Worm (Caenorhabditis elegans) whole organism, L2 larva: ENCODE measurements around the gene bmy-1.

Experiments used
- C34F6.9 ChIP-seq: fragments of 150-350 bp; optimal IDR thresholded peaks from 2 replicates; lab custom pipeline; 2014; ENCODE audit warnings: missing biosample characterization, missing genetic modification characterization
- F13H6.1 ChIP-seq: sonication (generic microtip); optimal IDR thresholded peaks from 2 replicates; lab custom pipeline; 2016; ENCODE audit warnings: missing genetic modification characterization, missing compliant biosample characterization
- R02D3.7 ChIP-seq: fragments of 150-350 bp; optimal IDR thresholded peaks from 2 replicates; lab custom pipeline; 2014; ENCODE audit warnings: missing biosample characterization, missing genetic modification characterization
- ceh-16 ChIP-seq: fragments of 150-350 bp; optimal IDR thresholded peaks from 2 replicates; lab custom pipeline; 2014; ENCODE audit warnings: missing biosample characterization, missing genetic modification characterization
- ceh-82 ChIP-seq: fragments of 150-350 bp; optimal IDR thresholded peaks from 2 replicates; lab custom pipeline; 2014; ENCODE audit warnings: missing biosample characterization, missing genetic modification characterization
- crh-2 ChIP-seq: sonication (generic microtip); optimal IDR thresholded peaks from 2 replicates; lab custom pipeline; 2017; ENCODE audit warnings: missing biosample characterization, missing genetic modification characterization
- dmd-4 ChIP-seq: sonication (generic microtip); optimal IDR thresholded peaks from 2 replicates; lab custom pipeline; 2017; ENCODE audit warnings: missing biosample characterization, missing genetic modification characterization
- egl-27 ChIP-seq: sonication (generic microtip); optimal IDR thresholded peaks from 3 replicates; lab custom pipeline; 2017; ENCODE audit warnings: missing biosample characterization, missing genetic modification reagents, missing genetic modification characterization
- elt-1 ChIP-seq: fragments of 150-350 bp; optimal IDR thresholded peaks from 2 replicates; lab custom pipeline; 2014; ENCODE audit warnings: missing biosample characterization, missing genetic modification characterization
- elt-3 ChIP-seq: sonication (generic microtip); optimal IDR thresholded peaks from 2 replicates; lab custom pipeline; 2017; ENCODE audit warnings: missing biosample characterization, missing genetic modification characterization
- fos-1 ChIP-seq: fragments of 150-350 bp; optimal IDR thresholded peaks from 2 replicates; lab custom pipeline; 2014; ENCODE audit warnings: missing biosample characterization, missing genetic modification characterization
- gmeb-1 ChIP-seq: fragments of 150-350 bp; optimal IDR thresholded peaks from 2 replicates; lab custom pipeline; 2014; ENCODE audit warnings: missing biosample characterization, missing genetic modification characterization
- lin-11 ChIP-seq: fragments of 150-350 bp; sonication (generic microtip); optimal IDR thresholded peaks from 2 replicates; lab custom pipeline; 2014; ENCODE audit warnings: missing biosample characterization, missing genetic modification characterization, inconsistent platforms, mixed read lengths
- lin-13 ChIP-seq: fragments of 150-350 bp; optimal IDR thresholded peaks from 2 replicates; lab custom pipeline; 2014; ENCODE audit warnings: missing biosample characterization, missing genetic modification reagents, missing genetic modification characterization
- lin-39 ChIP-seq: fragments of 150-350 bp; optimal IDR thresholded peaks from 2 replicates; lab custom pipeline; 2014; ENCODE audit warnings: missing biosample characterization, missing genetic modification reagents, missing genetic modification characterization
- lsy-2 ChIP-seq, 2 experiments: fragments of 150-350 bp in 1 of 2; sonication (generic microtip) in 1 of 2; optimal IDR thresholded peaks; 2 replicates each; lab custom pipeline; 2014 to 2017; ENCODE audit warnings: missing biosample characterization in 2 of 2, missing genetic modification characterization in 2 of 2
- mab-5 ChIP-seq: fragments of 150-350 bp; optimal IDR thresholded peaks from 2 replicates; lab custom pipeline; 2014; ENCODE audit warnings: missing biosample characterization, missing genetic modification characterization
- mbf-1 ChIP-seq: sonication (generic microtip); optimal IDR thresholded peaks from 2 replicates; lab custom pipeline; 2017; ENCODE audit warnings: missing biosample characterization, missing genetic modification characterization
- mdl-1 ChIP-seq, 2 experiments: fragments of 150-350 bp in 1 of 2; sonication (generic microtip) in 1 of 2; optimal IDR thresholded peaks; 2 replicates each; lab custom pipeline; 2017; ENCODE audit warnings: missing biosample characterization in 2 of 2, missing genetic modification characterization in 2 of 2
- nhr-12 ChIP-seq: fragments of 150-350 bp; optimal IDR thresholded peaks from 2 replicates; lab custom pipeline; 2014; ENCODE audit warnings: missing biosample characterization, missing genetic modification characterization
- nhr-129 ChIP-seq: fragments of 150-350 bp; optimal IDR thresholded peaks from 2 replicates; lab custom pipeline; 2014; ENCODE audit warnings: missing biosample characterization, missing genetic modification characterization
- nhr-21 ChIP-seq: fragments of 150-350 bp; optimal IDR thresholded peaks from 2 replicates; lab custom pipeline; 2014; ENCODE audit warnings: missing biosample characterization, missing genetic modification characterization
- nhr-23 ChIP-seq: fragments of 150-350 bp; optimal IDR thresholded peaks from 2 replicates; lab custom pipeline; 2014; ENCODE audit warnings: missing biosample characterization, missing genetic modification reagents, missing genetic modification characterization
- nhr-6 ChIP-seq: fragments of 150-350 bp; optimal IDR thresholded peaks from 2 replicates; lab custom pipeline; 2014; ENCODE audit warnings: missing biosample characterization, missing genetic modification characterization
- nhr-77 ChIP-seq: fragments of 150-350 bp; optimal IDR thresholded peaks from 2 replicates; lab custom pipeline; 2014; ENCODE audit warnings: missing biosample characterization, missing genetic modification characterization
- peb-1 ChIP-seq: fragments of 150-350 bp; optimal IDR thresholded peaks from 2 replicates; lab custom pipeline; 2014; ENCODE audit warnings: missing biosample characterization, missing genetic modification characterization
- sem-4 ChIP-seq: fragments of 150-350 bp; optimal IDR thresholded peaks from 2 replicates; lab custom pipeline; 2014; ENCODE audit warnings: missing biosample characterization, missing genetic modification reagents, missing genetic modification characterization
- sma-3 ChIP-seq: sonication (generic microtip); optimal IDR thresholded peaks from 2 replicates; lab custom pipeline; 2016; ENCODE audit warnings: missing genetic modification reagents, missing genetic modification characterization, missing compliant biosample characterization
- sma-9 ChIP-seq, 2 experiments: fragments of 150-350 bp in 1 of 2; sonication (generic microtip) in 1 of 2; optimal IDR thresholded peaks; 2 replicates each; lab custom pipeline; 2014 to 2016; ENCODE audit warnings: missing genetic modification characterization in 2 of 2, mild to moderate bottlenecking in 1 of 2, missing biosample characterization in 1 of 2, missing compliant biosample characterization in 1 of 2, missing genetic modification reagents in 1 of 2, moderate library complexity in 1 of 2
- snpc-4 ChIP-seq: fragments of 150-350 bp; optimal IDR thresholded peaks from 2 replicates; lab custom pipeline; 2014; ENCODE audit warnings: missing biosample characterization, missing genetic modification characterization
- unc-39 ChIP-seq: fragments of 150-350 bp; optimal IDR thresholded peaks from 2 replicates; lab custom pipeline; 2014; ENCODE audit warnings: missing biosample characterization, missing genetic modification characterization
- unc-55 ChIP-seq: fragments of 150-350 bp; sonication (generic microtip); optimal IDR thresholded peaks from 3 replicates; lab custom pipeline; 2014; ENCODE audit warnings: missing biosample characterization, missing genetic modification reagents, missing genetic modification characterization
- ztf-1 ChIP-seq: fragments of 200-800 bp; sonication (Bioruptor generic); conservative IDR thresholded peaks from 2 replicates; pipeline ENCODE4 v1.3.6; 2022; ENCODE audit warnings: missing genetic modification characterization, missing compliant biosample characterization
- ztf-11 ChIP-seq: sonication (generic microtip); optimal IDR thresholded peaks from 2 replicates; lab custom pipeline; 2017; ENCODE audit warnings: missing biosample characterization, missing genetic modification characterization
- ztf-4 ChIP-seq: fragments of 150-350 bp; optimal IDR thresholded peaks from 2 replicates; lab custom pipeline; 2014; ENCODE audit warnings: missing biosample characterization, missing genetic modification characterization

The bmy-1 gene

DNA sequence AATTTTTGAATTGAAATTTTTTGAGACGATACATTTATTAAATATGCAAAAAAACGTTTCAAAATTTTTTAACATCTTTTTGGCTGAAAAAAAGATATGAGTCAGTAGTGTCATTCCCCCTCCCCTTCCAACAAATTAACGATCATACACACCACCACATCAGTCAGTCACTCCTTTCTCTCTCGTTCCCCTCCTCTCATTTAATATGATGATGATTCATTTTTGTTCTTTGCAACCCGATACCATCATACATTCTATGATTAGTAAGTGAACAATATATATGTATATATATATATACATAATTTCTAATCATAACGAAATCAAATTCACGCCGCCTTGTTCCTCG, 21.0 kb upstream of the bmy-1 start:
- TF ChIP-seq nhr-129 (tag; lab: Kevin White, UChicago) (no peak), R02D3.7 (tag; lab: Kevin White, UChicago) (no peak), lin-13 (GFP tag; lab: Kevin White, UChicago) (peak; percentile 9), nhr-77 (tag; lab: Kevin White, UChicago) (no peak), nhr-23 (tag; lab: Kevin White, UChicago) (no peak), nhr-12 (no peak), nhr-21 (tag; lab: Kevin White, UChicago) (no peak), mdl-1 (tag; optimal IDR thresholded peaks at IDR 0.05; lab: Kevin White, UChicago) (no peak), ceh-16 (tag; lab: Kevin White, UChicago) (no peak), sem-4 (no peak), fos-1 (tag; lab: Kevin White, UChicago) (peak; percentile 1), lin-39 (tag; lab: Kevin White, UChicago) (no peak), gmeb-1 (tag; lab: Kevin White, UChicago) (no peak)

- TF ChIP-seq nhr-23 (tag; lab: Kevin White, UChicago) (no peak), fos-1 (tag; lab: Kevin White, UChicago) (peak; percentile 72), ztf-4 (tag; lab: Kevin White, UChicago) (peak; percentile 52), sma-9 (GFP tag; optimal IDR thresholded peaks at IDR 0.05; lab: Kevin White, UChicago) (peak; percentile 59), sma-9 (tag; optimal IDR thresholded peaks at IDR 0.05; lab: Kevin White, UChicago) (no peak), sma-3 (peak; percentile 14), mdl-1 (tag; optimal IDR thresholded peaks at IDR 0.05; lab: Kevin White, UChicago) (peak in 1 of 2 experiments; percentile 10), lsy-2 (tag; optimal IDR thresholded peaks at IDR 0.05; lab: Kevin White, UChicago) (peak in 1 of 2 experiments; percentile 33), crh-2 (tag; lab: Kevin White, UChicago) (peak; percentile 90), egl-27 (no peak), gmeb-1 (tag; lab: Kevin White, UChicago) (peak; percentile 26), mbf-1 (tag; lab: Kevin White, UChicago) (no peak), nhr-129 (tag; lab: Kevin White, UChicago) (peak; percentile 66), C34F6.9 (peak; percentile 10), F13H6.1 (tag; lab: Kevin White, UChicago) (peak; percentile 26)
These were observed 20.2 kb upstream of the bmy-1 start for ce11 chrII:5338301-5338700.

- TF ChIP-seq ceh-82 (tag; lab: Kevin White, UChicago): no peak
- no peak for TF ChIP-seq dmd-4 (tag; lab: Kevin White, UChicago)
- TF ChIP-seq snpc-4: no peak
- no peak for TF ChIP-seq mab-5 (tag; lab: Kevin White, UChicago)
- no peak for TF ChIP-seq mbf-1 (tag; lab: Kevin White, UChicago)
- TF ChIP-seq mdl-1 (tag; optimal IDR thresholded peaks at IDR 0.05; lab: Kevin White, UChicago): no peak
- TF ChIP-seq nhr-129 (tag; lab: Kevin White, UChicago): no peak
- no peak for TF ChIP-seq nhr-21 (tag; lab: Kevin White, UChicago)
- no peak for TF ChIP-seq sem-4
- TF ChIP-seq elt-1 (tag; lab: Kevin White, UChicago): no peak
- no peak for TF ChIP-seq elt-3 (tag; lab: Kevin White, UChicago)
- no peak for TF ChIP-seq F13H6.1 (tag; lab: Kevin White, UChicago)
- TF ChIP-seq ztf-11 (tag; lab: Kevin White, UChicago): no peak
- TF ChIP-seq egl-27: no peak
These were observed 18.9 kb upstream of the bmy-1 start for ce11 chrII:5339547-5339946.

- peak; percentile 40 for TF ChIP-seq unc-55 (GFP tag; lab: Kevin White, UChicago)
- peak; percentile 5 for TF ChIP-seq dmd-4 (tag; lab: Kevin White, UChicago)
- TF ChIP-seq ztf-4 (tag; lab: Kevin White, UChicago): peak; percentile 22
- TF ChIP-seq peb-1: no peak
- TF ChIP-seq, all 48 proteins: peak for 3
These were observed 17.6 kb upstream of the bmy-1 start for ce11 chrII:5340672-5341568.

- no peak for TF ChIP-seq lin-11 (tag; lab: Kevin White, UChicago)
- peak; percentile 3 for TF ChIP-seq nhr-21 (tag; lab: Kevin White, UChicago)
- no peak for TF ChIP-seq sma-3
- TF ChIP-seq unc-39 (tag; lab: Kevin White, UChicago): no peak
- no peak for TF ChIP-seq fos-1 (tag; lab: Kevin White, UChicago)
- no peak for TF ChIP-seq nhr-6
- TF ChIP-seq sma-9 (GFP tag; optimal IDR thresholded peaks at IDR 0.05; lab: Kevin White, UChicago): peak; percentile 5
- no peak for TF ChIP-seq sma-9 (tag; optimal IDR thresholded peaks at IDR 0.05; lab: Kevin White, UChicago)
- no peak for TF ChIP-seq ztf-1 (GFP tag; lab: Robert Waterston, UW)
- TF ChIP-seq sem-4: no peak
- TF ChIP-seq gmeb-1 (tag; lab: Kevin White, UChicago): no peak
These were observed 16.9 kb upstream of the bmy-1 start for ce11 chrII:5341573-5341972.
